Worm (Caenorhabditis elegans) whole organism, young adult: ENCODE data around the gene mboa-4.

ENCODE experiments used
- C06A6.2 ChIP-seq: fragments of 200-800 bp; sonication (Bioruptor generic); conservative IDR thresholded peaks from 2 replicates; pipeline ENCODE4 v1.3.6; 2022; ENCODE audit warnings: missing genetic modification characterization, missing compliant biosample characterization
- D2030.7 ChIP-seq: fragments of 200-800 bp; sonication (Bioruptor generic); IDR thresholded peaks from 2 replicates; pipeline ENCODE4 v1.3.6; 2022; ENCODE audit warnings: missing genetic modification reagents, missing genetic modification characterization, missing compliant biosample characterization
- F22D6.2 ChIP-seq: sonication (generic microtip); optimal IDR thresholded peaks from 2 replicates; lab custom pipeline; 2016; ENCODE audit warnings: mild to moderate bottlenecking, missing genetic modification characterization, missing compliant biosample characterization
- F57A8.1 ChIP-seq: fragments of 200-800 bp; sonication (Bioruptor generic); optimal IDR thresholded peaks from 2 replicates; lab custom pipeline; 2018; ENCODE audit warnings: mild to moderate bottlenecking, missing genetic modification characterization, moderate library complexity, missing compliant biosample characterization
- K11D2.4 ChIP-seq: fragments of 200-800 bp; sonication (Bioruptor generic); IDR thresholded peaks from 2 replicates; pipeline ENCODE4 v1.3.6; 2022; ENCODE audit warnings: missing genetic modification reagents, missing genetic modification characterization, missing compliant biosample characterization
- T07F8.4 ChIP-seq: sonication (generic microtip); optimal IDR thresholded peaks from 2 replicates; lab custom pipeline; 2016; ENCODE audit warnings: mild to moderate bottlenecking, missing genetic modification characterization, moderate library complexity, missing compliant biosample characterization
- ama-1 ChIP-seq, 3 experiments: fragments of 150-350 bp in 1 of 3; sonication (generic microtip) in 2 of 3; optimal IDR thresholded peaks; 2 replicates each; lab custom pipeline; 2014 to 2018; ENCODE audit warnings: missing biosample characterization in 2 of 3, missing genetic modification characterization in 2 of 3, missing genetic modification reagents in 2 of 3
- aptf-2 ChIP-seq: fragments of 200-800 bp; sonication (Bioruptor generic); conservative IDR thresholded peaks from 2 replicates; pipeline ENCODE4 v1.3.6; 2022; ENCODE audit warnings: missing genetic modification reagents, missing genetic modification characterization, missing compliant biosample characterization
- aptf-3 ChIP-seq: fragments of 200-800 bp; sonication (Bioruptor generic); IDR thresholded peaks from 2 replicates; pipeline ENCODE4 v1.3.6; 2022; ENCODE audit warnings: missing genetic modification characterization, missing compliant biosample characterization
- bed-1 ChIP-seq: fragments of 200-800 bp; sonication (Bioruptor generic); IDR thresholded peaks from 2 replicates; pipeline ENCODE4 v1.3.6; 2022; ENCODE audit warnings: missing genetic modification reagents, missing genetic modification characterization, missing compliant biosample characterization
- cebp-1 ChIP-seq, 2 experiments: fragments of 200-800 bp in 1 of 2; sonication (Bioruptor generic) in 1 of 2; sonication (generic microtip) in 1 of 2; IDR thresholded peaks in 1 of 2; optimal IDR thresholded peaks in 1 of 2; 2 replicates each; pipeline versions ENCODE4 v1.3.6 to Lab custom; 2017 to 2022; ENCODE audit warnings: missing compliant biosample characterization in 2 of 2, missing genetic modification characterization in 2 of 2, mild to moderate bottlenecking in 1 of 2, missing genetic modification reagents in 1 of 2, moderate library complexity in 1 of 2
- cebp-2 ChIP-seq: fragments of 200-800 bp; sonication (Bioruptor generic); IDR thresholded peaks from 2 replicates; pipeline ENCODE4 v1.3.6; 2022; ENCODE audit warnings: missing genetic modification characterization, missing compliant biosample characterization
- ceh-100 ChIP-seq: fragments of 200-800 bp; sonication (Bioruptor generic); IDR thresholded peaks from 2 replicates; pipeline ENCODE4 v1.3.6; 2022; ENCODE audit warnings: missing genetic modification reagents, missing genetic modification characterization, missing compliant biosample characterization
- ceh-40 ChIP-seq: fragments of 200-800 bp; sonication (Bioruptor generic); IDR thresholded peaks from 2 replicates; pipeline ENCODE4 v1.3.6; 2022; ENCODE audit warnings: missing genetic modification characterization, missing compliant biosample characterization
- ceh-58 ChIP-seq: fragments of 200-800 bp; sonication (Bioruptor generic); IDR thresholded peaks from 2 replicates; pipeline ENCODE4 v1.3.6; 2022; ENCODE audit warnings: missing genetic modification characterization, missing compliant biosample characterization
- dpl-1 ChIP-seq: fragments of 150-350 bp; optimal IDR thresholded peaks from 2 replicates; lab custom pipeline; 2014; ENCODE audit warnings: missing biosample characterization, missing genetic modification reagents, missing genetic modification characterization
- egl-18 ChIP-seq: fragments of 200-800 bp; sonication (Bioruptor generic); IDR thresholded peaks from 2 replicates; pipeline ENCODE4 v1.3.6; 2022; ENCODE audit warnings: missing genetic modification reagents, missing genetic modification characterization, missing compliant biosample characterization
- egrh-3 ChIP-seq: fragments of 200-800 bp; sonication (Bioruptor generic); IDR thresholded peaks from 2 replicates; pipeline ENCODE4 v1.3.6; 2022; ENCODE audit warnings: missing genetic modification reagents, missing genetic modification characterization, missing compliant biosample characterization
- him-1 ChIP-seq: sonication (generic microtip); optimal IDR thresholded peaks from 2 replicates; lab custom pipeline; 2016; ENCODE audit warnings: missing genotype, missing genetic modification reagents, missing genetic modification characterization, missing compliant biosample characterization
- let-607 ChIP-seq, 2 experiments: fragments of 200-800 bp in 1 of 2; sonication (Bioruptor generic) in 1 of 2; sonication (generic microtip) in 1 of 2; optimal IDR thresholded peaks; 2 replicates each; lab custom pipeline; 2016 to 2018; ENCODE audit warnings: mild to moderate bottlenecking in 2 of 2, missing compliant biosample characterization in 2 of 2, missing genetic modification characterization in 2 of 2, moderate library complexity in 2 of 2, missing genotype in 1 of 2
- lin-35 ChIP-seq, 3 experiments: fragments of 150-350 bp in 2 of 3; sonication (generic microtip) in 1 of 3; optimal IDR thresholded peaks; 2 replicates each; lab custom pipeline; 2014 to 2018; ENCODE audit warnings: missing biosample characterization in 3 of 3, missing genetic modification characterization in 3 of 3, missing genetic modification reagents in 3 of 3
- lin-54 ChIP-seq: fragments of 200-800 bp; sonication (Bioruptor generic); optimal IDR thresholded peaks from 2 replicates; lab custom pipeline; 2018; ENCODE audit warnings: mild to moderate bottlenecking, missing genetic modification characterization, missing compliant biosample characterization
- lir-1 ChIP-seq: fragments of 200-800 bp; sonication (Bioruptor generic); conservative IDR thresholded peaks from 2 replicates; pipeline ENCODE4 v1.3.6; 2022; ENCODE audit warnings: missing genetic modification reagents, missing genetic modification characterization, missing compliant biosample characterization
- madf-3 ChIP-seq: fragments of 200-800 bp; sonication (Bioruptor generic); IDR thresholded peaks from 2 replicates; pipeline ENCODE4 v1.3.6; 2022; ENCODE audit warnings: missing genetic modification reagents, missing genetic modification characterization, missing compliant biosample characterization
- madf-6 ChIP-seq: fragments of 200-800 bp; sonication (Bioruptor generic); IDR thresholded peaks from 2 replicates; pipeline ENCODE4 v1.3.6; 2022; ENCODE audit warnings: missing genetic modification reagents, missing genetic modification characterization, missing compliant biosample characterization
- madf-8 ChIP-seq: fragments of 200-800 bp; sonication (Bioruptor generic); conservative IDR thresholded peaks from 2 replicates; pipeline ENCODE4 v1.3.6; 2022; ENCODE audit warnings: missing genetic modification reagents, missing genetic modification characterization, missing compliant biosample characterization
- mel-28 ChIP-seq: sonication (generic microtip); optimal IDR thresholded peaks from 2 replicates; lab custom pipeline; 2016; ENCODE audit warnings: borderline replicate concordance, mild to moderate bottlenecking, missing genetic modification characterization, missing compliant biosample characterization
- mes-4 ChIP-seq: sonication (generic microtip); optimal IDR thresholded peaks from 2 replicates; lab custom pipeline; 2016; ENCODE audit warnings: missing genotype, missing genetic modification characterization, missing compliant biosample characterization
- mxl-1 ChIP-seq: sonication (generic microtip); optimal IDR thresholded peaks from 2 replicates; lab custom pipeline; 2016; ENCODE audit warnings: missing genetic modification characterization, missing compliant biosample characterization
- nfya-2 ChIP-seq: fragments of 200-800 bp; sonication (Bioruptor generic); IDR thresholded peaks from 2 replicates; pipeline ENCODE4 v1.3.6; 2022; ENCODE audit warnings: missing genetic modification reagents, missing genetic modification characterization, missing compliant biosample characterization
- nhr-120 ChIP-seq: fragments of 200-800 bp; sonication (Bioruptor generic); IDR thresholded peaks from 2 replicates; pipeline ENCODE4 v1.3.6; 2022; ENCODE audit warnings: missing genetic modification characterization, missing compliant biosample characterization
- nhr-179 ChIP-seq: sonication (generic microtip); optimal IDR thresholded peaks from 2 replicates; lab custom pipeline; 2016; ENCODE audit warnings: mild to moderate bottlenecking, missing genetic modification characterization, missing compliant biosample characterization
- nhr-27 ChIP-seq: fragments of 200-800 bp; sonication (Bioruptor generic); optimal IDR thresholded peaks from 2 replicates; lab custom pipeline; 2018; ENCODE audit warnings: mild to moderate bottlenecking, missing genetic modification characterization, moderate library complexity, missing compliant biosample characterization
- nhr-80 ChIP-seq: sonication (generic microtip); optimal IDR thresholded peaks from 2 replicates; lab custom pipeline; 2016; ENCODE audit warnings: missing genetic modification characterization, missing compliant biosample characterization
- pbrm-1 ChIP-seq: fragments of 200-800 bp; sonication (Bioruptor generic); IDR thresholded peaks from 2 replicates; pipeline ENCODE4 v1.3.6; 2022; ENCODE audit warnings: missing genetic modification reagents, missing genetic modification characterization, missing compliant biosample characterization
- rcor-1 ChIP-seq: fragments of 200-800 bp; sonication (Bioruptor generic); IDR thresholded peaks from 2 replicates; pipeline ENCODE4 v1.3.6; 2022; ENCODE audit warnings: missing genetic modification reagents, missing genetic modification characterization, missing compliant biosample characterization
- rpc-1 ChIP-seq, 2 experiments: fragments of 150-350 bp in 1 of 2; sonication (generic microtip) in 1 of 2; optimal IDR thresholded peaks; 2 replicates each; lab custom pipeline; 2014 to 2018; ENCODE audit warnings: missing biosample characterization in 1 of 2, missing genetic modification characterization in 1 of 2, missing genetic modification reagents in 1 of 2, missing genotype in 1 of 2
- sdz-38 ChIP-seq: sonication (generic microtip); optimal IDR thresholded peaks from 2 replicates; lab custom pipeline; 2016; ENCODE audit warnings: missing genotype, missing genetic modification characterization, missing compliant biosample characterization
- sea-2 ChIP-seq: fragments of 200-800 bp; sonication (Bioruptor generic); IDR thresholded peaks from 2 replicates; pipeline ENCODE4 v1.3.6; 2022; ENCODE audit warnings: missing genetic modification characterization, missing compliant biosample characterization
- somi-1 ChIP-seq: fragments of 200-800 bp; sonication (Bioruptor generic); optimal IDR thresholded peaks from 2 replicates; lab custom pipeline; 2018; ENCODE audit warnings: mild to moderate bottlenecking, missing genetic modification characterization, missing compliant biosample characterization
- unc-130 ChIP-seq: sonication (generic microtip); optimal IDR thresholded peaks from 2 replicates; lab custom pipeline; 2016; ENCODE audit warnings: missing genetic modification reagents, missing genetic modification characterization, missing compliant biosample characterization
- unc-62 ChIP-seq: fragments of 150-350 bp; optimal IDR thresholded peaks from 2 replicates; lab custom pipeline; 2014; ENCODE audit warnings: missing biosample characterization, missing genetic modification reagents, missing genetic modification characterization
- zfh-2 ChIP-seq: fragments of 200-800 bp; sonication (Bioruptor generic); conservative IDR thresholded peaks from 2 replicates; pipeline ENCODE4 v1.3.6; 2022; ENCODE audit warnings: missing genetic modification reagents, missing genetic modification characterization, missing compliant biosample characterization
- ztf-22 ChIP-seq: fragments of 200-800 bp; sonication (Bioruptor generic); optimal IDR thresholded peaks from 2 replicates; lab custom pipeline; 2018; ENCODE audit warnings: mild to moderate bottlenecking, missing genetic modification characterization, moderate library complexity, missing compliant biosample characterization
- ztf-25 ChIP-seq: fragments of 200-800 bp; sonication (Bioruptor generic); IDR thresholded peaks from 2 replicates; pipeline ENCODE4 v1.3.6; 2022; ENCODE audit warnings: missing genetic modification reagents, missing genetic modification characterization, missing compliant biosample characterization
- ztf-26 ChIP-seq: sonication (generic microtip); optimal IDR thresholded peaks from 2 replicates; lab custom pipeline; 2017; ENCODE audit warnings: missing genetic modification characterization, missing compliant biosample characterization
- ztf-3 ChIP-seq: fragments of 200-800 bp; sonication (Bioruptor generic); optimal IDR thresholded peaks from 2 replicates; lab custom pipeline; 2018; ENCODE audit warnings: mild to moderate bottlenecking, missing genetic modification characterization, missing compliant biosample characterization

The mboa-4 gene

ce11 chrIV:11110995-11111619, 48.7 kb downstream of the mboa-4 start, which contains the start of gene rps-5 (continued):
- TF ChIP-seq lin-35 (GFP tag; optimal IDR thresholded peaks at IDR 0.05; lab: Kevin White, UChicago): peak in 1 of 3 experiments; percentile 54
- peak; percentile 40; the same call in 1 of the 2 replicates for TF ChIP-seq rcor-1
- TF ChIP-seq somi-1 (GFP tag; lab: Kevin White, UChicago): no peak
- no peak for TF ChIP-seq ceh-100 (GFP tag; lab: Robert Waterston, UW)
- TF ChIP-seq rpc-1 (optimal IDR thresholded peaks at IDR 0.05; lab: Kevin White, UChicago): no peak
- no peak for TF ChIP-seq rpc-1 (tag; optimal IDR thresholded peaks at IDR 0.05; lab: Kevin White, UChicago)
- no peak for TF ChIP-seq dpl-1 (GFP tag; lab: Kevin White, UChicago)
- TF ChIP-seq mel-28 (tag; lab: Kevin White, UChicago): no peak
- TF ChIP-seq aptf-2 (GFP tag; lab: Robert Waterston, UW): no peak
- no peak for TF ChIP-seq F57A8.1 (GFP tag; lab: Kevin White, UChicago)
- TF ChIP-seq nhr-80: no peak
- no peak for TF ChIP-seq C06A6.2 (GFP tag; lab: Robert Waterston, UW)
- no peak for TF ChIP-seq ceh-40
- no peak for TF ChIP-seq mxl-1 (tag; lab: Kevin White, UChicago)
- TF ChIP-seq let-607 (tag; optimal IDR thresholded peaks at IDR 0.05; lab: Kevin White, UChicago): peak in 1 of 2 experiments; percentile 32
- no peak for TF ChIP-seq ztf-22
- TF ChIP-seq bed-1 (GFP tag; lab: Robert Waterston, UW): no peak
- no peak for TF ChIP-seq ztf-26 (tag; lab: Kevin White, UChicago)
- no peak for TF ChIP-seq madf-3 (GFP tag; lab: Robert Waterston, UW)
- TF ChIP-seq lir-1 (GFP tag; lab: Robert Waterston, UW): no peak
- no peak for TF ChIP-seq T07F8.4 (tag; lab: Kevin White, UChicago)
- TF ChIP-seq D2030.7: peak; percentile 52; the same call in 1 of the 2 replicates
- TF ChIP-seq sdz-38 (tag; lab: Kevin White, UChicago): no peak
- no peak for TF ChIP-seq ztf-3 (GFP tag; lab: Kevin White, UChicago)
- no peak for TF ChIP-seq nfya-2 (GFP tag; lab: Robert Waterston, UW)
- no peak for TF ChIP-seq F22D6.2 (tag; lab: Kevin White, UChicago)
- no peak for TF ChIP-seq egl-18 (GFP tag; lab: Robert Waterston, UW)
- TF ChIP-seq nhr-120 (GFP tag; lab: Robert Waterston, UW): no peak
- TF ChIP-seq ama-1 (optimal IDR thresholded peaks at IDR 0.05; lab: Kevin White, UChicago): no peak
- no peak for TF ChIP-seq ama-1 (GFP tag; optimal IDR thresholded peaks at IDR 0.05; lab: Kevin White, UChicago)
- no peak for TF ChIP-seq unc-62 (GFP tag; lab: Kevin White, UChicago)
- no peak for TF ChIP-seq sea-2 (GFP tag; lab: Robert Waterston, UW)

ce11 chrIV:11109771-11110170, 50.0 kb downstream of the mboa-4 start, which contains the start of gene pigk-1:
TSS of gene pigk-1 (minus strand) at chrIV:11110018.
- TF ChIP-seq nhr-179 (tag; lab: Kevin White, UChicago) (no peak), mes-4 (tag; lab: Kevin White, UChicago) (no peak), egrh-3 (GFP tag; lab: Robert Waterston, UW) (no peak), madf-8 (peak; percentile 35; the same call in 1 of the 2 replicates), aptf-3 (GFP tag; lab: Robert Waterston, UW) (peak; percentile 17; the same call in 1 of the 2 replicates), ceh-40 (no peak), ztf-25 (GFP tag; lab: Robert Waterston, UW) (no peak), zfh-2 (GFP tag; lab: Robert Waterston, UW) (no peak), cebp-2 (GFP tag; lab: Robert Waterston, UW) (0 out of 2 replicates have a peak, but pooled peaks have one; percentile 41), K11D2.4 (GFP tag; lab: Robert Waterston, UW) (no peak), pbrm-1 (GFP tag; lab: Robert Waterston, UW) (no peak), unc-130 (GFP tag; lab: Kevin White, UChicago) (peak; percentile 34), sea-2 (GFP tag; lab: Robert Waterston, UW) (no peak), ceh-58 (GFP tag; lab: Robert Waterston, UW) (0 out of 2 replicates have a peak, but pooled peaks have one; percentile 76), let-607 (tag; optimal IDR thresholded peaks at IDR 0.05; lab: Kevin White, UChicago) (no peak), madf-6 (GFP tag; lab: Robert Waterston, UW) (peak; percentile 82), lin-54 (peak; percentile 56), lin-35 (GFP tag; optimal IDR thresholded peaks at IDR 0.05; lab: Kevin White, UChicago) (no peak), cebp-1 (GFP tag; IDR thresholded peaks at IDR 0.05; lab: Robert Waterston, UW) (no peak), cebp-1 (tag; optimal IDR thresholded peaks at IDR 0.05; lab: Kevin White, UChicago) (no peak), nhr-27 (no peak), him-1 (tag; lab: Kevin White, UChicago) (no peak)
